Worm (Caenorhabditis elegans) whole organism, young adult: Measurements from ENCODE around the gene F44E7.7.

Experiments
- B0261.1 ChIP-seq: sonication (generic microtip); optimal IDR thresholded peaks from 2 replicates; lab custom pipeline; 2016; ENCODE audit warnings: mild to moderate bottlenecking, missing genetic modification characterization, moderate library complexity, missing compliant biosample characterization
- C17E4.6 ChIP-seq: fragments of 200-800 bp; sonication (Bioruptor generic); IDR thresholded peaks from 2 replicates; pipeline ENCODE4 v1.3.6; 2022; ENCODE audit warnings: missing genetic modification reagents, missing genetic modification characterization, missing compliant biosample characterization
- F52B5.7 ChIP-seq: sonication (generic microtip); optimal IDR thresholded peaks from 2 replicates; lab custom pipeline; 2016; ENCODE audit warnings: mild to moderate bottlenecking, missing genetic modification characterization, missing compliant biosample characterization
- F57A8.1 ChIP-seq: fragments of 200-800 bp; sonication (Bioruptor generic); optimal IDR thresholded peaks from 2 replicates; lab custom pipeline; 2018; ENCODE audit warnings: mild to moderate bottlenecking, missing genetic modification characterization, moderate library complexity, missing compliant biosample characterization
- F57C9.4 ChIP-seq: sonication (generic microtip); optimal IDR thresholded peaks from 2 replicates; lab custom pipeline; 2017; ENCODE audit warnings: mild to moderate bottlenecking, missing genetic modification characterization, missing compliant biosample characterization
- K12H6.12 ChIP-seq: fragments of 200-800 bp; sonication (Bioruptor generic); optimal IDR thresholded peaks from 2 replicates; lab custom pipeline; 2018; ENCODE audit warnings: mild to moderate bottlenecking, missing genetic modification characterization, missing compliant biosample characterization
- T07F8.4 ChIP-seq: sonication (generic microtip); optimal IDR thresholded peaks from 2 replicates; lab custom pipeline; 2016; ENCODE audit warnings: mild to moderate bottlenecking, missing genetic modification characterization, moderate library complexity, missing compliant biosample characterization
- Y53F4B.3 ChIP-seq: fragments of 200-800 bp; sonication (Bioruptor generic); IDR thresholded peaks from 2 replicates; pipeline ENCODE4 v1.3.6; 2022; ENCODE audit warnings: missing genetic modification reagents, missing genetic modification characterization, missing compliant biosample characterization
- Y53G8AR.9 ChIP-seq: fragments of 200-800 bp; sonication (Bioruptor generic); conservative IDR thresholded peaks from 2 replicates; pipeline ENCODE4 v1.3.6; 2022; ENCODE audit warnings: missing genetic modification reagents, missing genetic modification characterization, missing compliant biosample characterization
- Y56A3A.18 ChIP-seq: fragments of 200-800 bp; sonication (Bioruptor generic); IDR thresholded peaks from 2 replicates; pipeline ENCODE4 v1.3.6; 2022; ENCODE audit warnings: missing genetic modification reagents, missing genetic modification characterization, missing compliant biosample characterization
- Y95B8A.8 ChIP-seq: fragments of 200-800 bp; sonication (Bioruptor generic); IDR thresholded peaks from 2 replicates; pipeline ENCODE4 v1.3.6; 2022; ENCODE audit warnings: missing genetic modification reagents, missing genetic modification characterization, missing compliant biosample characterization
- aptf-3 ChIP-seq: fragments of 200-800 bp; sonication (Bioruptor generic); IDR thresholded peaks from 2 replicates; pipeline ENCODE4 v1.3.6; 2022; ENCODE audit warnings: missing genetic modification characterization, missing compliant biosample characterization
- atf-7 ChIP-seq: sonication (generic microtip); optimal IDR thresholded peaks from 2 replicates; lab custom pipeline; 2017; ENCODE audit warnings: mild to moderate bottlenecking, missing genetic modification characterization, missing compliant biosample characterization
- attf-6 ChIP-seq: fragments of 200-800 bp; sonication (Bioruptor generic); IDR thresholded peaks from 2 replicates; pipeline ENCODE4 v1.3.6; 2022; ENCODE audit warnings: missing genetic modification reagents, missing genetic modification characterization, missing compliant biosample characterization
- bed-1 ChIP-seq: fragments of 200-800 bp; sonication (Bioruptor generic); IDR thresholded peaks from 2 replicates; pipeline ENCODE4 v1.3.6; 2022; ENCODE audit warnings: missing genetic modification reagents, missing genetic modification characterization, missing compliant biosample characterization
- bed-2 ChIP-seq: fragments of 200-800 bp; sonication (Bioruptor generic); IDR thresholded peaks from 2 replicates; pipeline ENCODE4 v1.3.6; 2022; ENCODE audit warnings: missing genetic modification reagents, missing genetic modification characterization, missing compliant biosample characterization
- ceh-100 ChIP-seq: fragments of 200-800 bp; sonication (Bioruptor generic); IDR thresholded peaks from 2 replicates; pipeline ENCODE4 v1.3.6; 2022; ENCODE audit warnings: missing genetic modification reagents, missing genetic modification characterization, missing compliant biosample characterization
- ceh-40 ChIP-seq: fragments of 200-800 bp; sonication (Bioruptor generic); IDR thresholded peaks from 2 replicates; pipeline ENCODE4 v1.3.6; 2022; ENCODE audit warnings: missing genetic modification characterization, missing compliant biosample characterization
- chd-7 ChIP-seq: sonication (generic microtip); optimal IDR thresholded peaks from 2 replicates; lab custom pipeline; 2016; ENCODE audit warnings: mild to moderate bottlenecking, missing genetic modification characterization, moderate library complexity, missing compliant biosample characterization
- die-1 ChIP-seq: sonication (generic microtip); optimal IDR thresholded peaks from 2 replicates; lab custom pipeline; 2016; ENCODE audit warnings: missing genotype, mild to moderate bottlenecking, missing genetic modification characterization, missing compliant biosample characterization
- dox-1 ChIP-seq: fragments of 200-800 bp; sonication (Bioruptor generic); IDR thresholded peaks from 2 replicates; pipeline ENCODE4 v1.3.6; 2022; ENCODE audit warnings: missing genetic modification reagents, missing genetic modification characterization, missing compliant biosample characterization
- dpff-1 ChIP-seq: sonication (generic microtip); optimal IDR thresholded peaks from 2 replicates; lab custom pipeline; 2017; ENCODE audit warnings: mild to moderate bottlenecking, missing genetic modification characterization, missing compliant biosample characterization
- efl-1 ChIP-seq: fragments of 150-350 bp; optimal IDR thresholded peaks from 2 replicates; lab custom pipeline; 2014; ENCODE audit warnings: missing biosample characterization, missing genetic modification reagents, missing genetic modification characterization
- egl-44 ChIP-seq: fragments of 200-800 bp; sonication (Bioruptor generic); IDR thresholded peaks from 2 replicates; pipeline ENCODE4 v1.3.6; 2022; ENCODE audit warnings: missing genetic modification reagents, missing genetic modification characterization, missing compliant biosample characterization
- egrh-3 ChIP-seq: fragments of 200-800 bp; sonication (Bioruptor generic); IDR thresholded peaks from 2 replicates; pipeline ENCODE4 v1.3.6; 2022; ENCODE audit warnings: missing genetic modification reagents, missing genetic modification characterization, missing compliant biosample characterization
- ekl-4 ChIP-seq: fragments of 200-800 bp; sonication (Bioruptor generic); IDR thresholded peaks from 2 replicates; pipeline ENCODE4 v1.3.6; 2022; ENCODE audit warnings: missing genetic modification reagents, missing genetic modification characterization, missing compliant biosample characterization
- him-1 ChIP-seq: sonication (generic microtip); optimal IDR thresholded peaks from 2 replicates; lab custom pipeline; 2016; ENCODE audit warnings: missing genotype, missing genetic modification reagents, missing genetic modification characterization, missing compliant biosample characterization
- lag-1 ChIP-seq: fragments of 200-800 bp; sonication (Bioruptor generic); IDR thresholded peaks from 2 replicates; pipeline ENCODE4 v1.3.6; 2022; ENCODE audit warnings: missing genetic modification reagents, missing genetic modification characterization, missing compliant biosample characterization
- let-607 ChIP-seq, 2 experiments: fragments of 200-800 bp in 1 of 2; sonication (Bioruptor generic) in 1 of 2; sonication (generic microtip) in 1 of 2; optimal IDR thresholded peaks; 2 replicates each; lab custom pipeline; 2016 to 2018; ENCODE audit warnings: mild to moderate bottlenecking in 2 of 2, missing compliant biosample characterization in 2 of 2, missing genetic modification characterization in 2 of 2, moderate library complexity in 2 of 2, missing genotype in 1 of 2
- lin-35 ChIP-seq, 3 experiments: fragments of 150-350 bp in 2 of 3; sonication (generic microtip) in 1 of 3; optimal IDR thresholded peaks; 2 replicates each; lab custom pipeline; 2014 to 2018; ENCODE audit warnings: missing biosample characterization in 3 of 3, missing genetic modification characterization in 3 of 3, missing genetic modification reagents in 3 of 3
- lin-40 ChIP-seq: sonication (generic microtip); optimal IDR thresholded peaks from 2 replicates; lab custom pipeline; 2016; ENCODE audit warnings: missing genetic modification characterization, mild to moderate bottlenecking, missing compliant biosample characterization, missing genotype, missing genetic modification reagents
- lin-54 ChIP-seq: fragments of 200-800 bp; sonication (Bioruptor generic); optimal IDR thresholded peaks from 2 replicates; lab custom pipeline; 2018; ENCODE audit warnings: mild to moderate bottlenecking, missing genetic modification characterization, missing compliant biosample characterization
- madf-3 ChIP-seq: fragments of 200-800 bp; sonication (Bioruptor generic); IDR thresholded peaks from 2 replicates; pipeline ENCODE4 v1.3.6; 2022; ENCODE audit warnings: missing genetic modification reagents, missing genetic modification characterization, missing compliant biosample characterization
- madf-8 ChIP-seq: fragments of 200-800 bp; sonication (Bioruptor generic); conservative IDR thresholded peaks from 2 replicates; pipeline ENCODE4 v1.3.6; 2022; ENCODE audit warnings: missing genetic modification reagents, missing genetic modification characterization, missing compliant biosample characterization
- mes-4 ChIP-seq: sonication (generic microtip); optimal IDR thresholded peaks from 2 replicates; lab custom pipeline; 2016; ENCODE audit warnings: missing genotype, missing genetic modification characterization, missing compliant biosample characterization
- nfya-2 ChIP-seq: fragments of 200-800 bp; sonication (Bioruptor generic); IDR thresholded peaks from 2 replicates; pipeline ENCODE4 v1.3.6; 2022; ENCODE audit warnings: missing genetic modification reagents, missing genetic modification characterization, missing compliant biosample characterization
- nhr-80 ChIP-seq: sonication (generic microtip); optimal IDR thresholded peaks from 2 replicates; lab custom pipeline; 2016; ENCODE audit warnings: missing genetic modification characterization, missing compliant biosample characterization
- pbrm-1 ChIP-seq: fragments of 200-800 bp; sonication (Bioruptor generic); IDR thresholded peaks from 2 replicates; pipeline ENCODE4 v1.3.6; 2022; ENCODE audit warnings: missing genetic modification reagents, missing genetic modification characterization, missing compliant biosample characterization
- rec-8 ChIP-seq, 2 experiments: sonication (generic microtip); optimal IDR thresholded peaks; 2 replicates each; lab custom pipeline; 2016; ENCODE audit warnings: mild to moderate bottlenecking in 2 of 2, missing genetic modification characterization in 2 of 2, missing genetic modification reagents in 2 of 2, missing genotype in 2 of 2, missing biosample characterization in 1 of 2, missing compliant biosample characterization in 1 of 2, moderate library complexity in 1 of 2
- snpc-1.1 ChIP-seq: sonication (generic microtip); optimal IDR thresholded peaks from 2 replicates; lab custom pipeline; 2017; ENCODE audit warnings: missing genetic modification characterization, mild to moderate bottlenecking, missing compliant biosample characterization, antibody characterized with exemption, moderate library complexity, missing genotype, missing genetic modification reagents; ENCODE audit not compliant: insufficient read depth
- snpc-3.4 ChIP-seq: sonication (generic microtip); optimal IDR thresholded peaks from 2 replicates; lab custom pipeline; 2017; ENCODE audit warnings: missing genetic modification characterization, mild to moderate bottlenecking, missing compliant biosample characterization, antibody characterized with exemption, moderate library complexity, missing genotype, missing genetic modification reagents
- tbx-9 ChIP-seq: sonication (generic microtip); optimal IDR thresholded peaks from 2 replicates; lab custom pipeline; 2016; ENCODE audit warnings: borderline replicate concordance, missing genetic modification characterization, inconsistent platforms, missing compliant biosample characterization
- tlf-1 ChIP-seq: fragments of 200-800 bp; sonication (Bioruptor generic); optimal IDR thresholded peaks from 2 replicates; lab custom pipeline; 2018; ENCODE audit warnings: mild to moderate bottlenecking, missing genetic modification characterization, missing compliant biosample characterization
- zfh-2 ChIP-seq: fragments of 200-800 bp; sonication (Bioruptor generic); conservative IDR thresholded peaks from 2 replicates; pipeline ENCODE4 v1.3.6; 2022; ENCODE audit warnings: missing genetic modification reagents, missing genetic modification characterization, missing compliant biosample characterization
- ztf-18 ChIP-seq: sonication (generic microtip); optimal IDR thresholded peaks from 2 replicates; lab custom pipeline; 2016; ENCODE audit warnings: missing genotype, mild to moderate bottlenecking, missing genetic modification characterization, missing compliant biosample characterization

Gene F44E7.7

DNA sequence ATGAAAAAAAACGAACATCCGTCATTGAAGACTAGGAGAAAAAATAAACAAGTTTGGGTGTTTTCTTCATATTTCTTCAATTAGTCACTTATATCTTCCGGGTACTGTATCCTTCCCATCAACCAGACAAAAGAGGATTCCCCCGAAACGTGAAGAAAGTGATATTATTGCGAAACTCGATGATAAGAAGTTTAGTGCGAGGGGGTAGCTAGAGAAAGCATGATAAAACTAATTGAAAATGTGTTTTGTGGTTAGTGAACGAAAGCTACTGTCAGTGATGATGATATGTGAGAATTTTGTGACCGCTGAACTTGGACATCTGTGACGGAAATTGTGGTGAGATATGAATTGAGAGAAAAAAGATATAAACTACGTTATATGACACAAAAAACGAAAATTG, 37.7 kb upstream of the F44E7.7 start (continued):
- TF ChIP-seq lin-35 (GFP tag; optimal IDR thresholded peaks at IDR 0.05; lab: Kevin White, UChicago): no peak
- TF ChIP-seq F57A8.1 (GFP tag; lab: Kevin White, UChicago): no peak
- no peak for TF ChIP-seq mes-4 (tag; lab: Kevin White, UChicago)
- TF ChIP-seq Y53G8AR.9 (GFP tag; lab: Robert Waterston, UW): no peak
- no peak for TF ChIP-seq rec-8 (tag; optimal IDR thresholded peaks at IDR 0.05; lab: Kevin White, UChicago)
- TF ChIP-seq ztf-18 (tag; lab: Kevin White, UChicago): no peak
- no peak for TF ChIP-seq aptf-3
- TF ChIP-seq dpff-1 (tag; lab: Kevin White, UChicago): no peak
- no peak for TF ChIP-seq egrh-3 (GFP tag; lab: Robert Waterston, UW)
- no peak for TF ChIP-seq madf-3 (GFP tag; lab: Robert Waterston, UW)
- TF ChIP-seq K12H6.12: no peak
- TF ChIP-seq lag-1: no peak
- no peak for TF ChIP-seq bed-2
- peak; percentile 70 for TF ChIP-seq lin-40
- TF ChIP-seq let-607 (tag; optimal IDR thresholded peaks at IDR 0.05; lab: Kevin White, UChicago): no peak
- TF ChIP-seq ekl-4 (GFP tag; lab: Robert Waterston, UW): no peak
- no peak for TF ChIP-seq B0261.1
- no peak for TF ChIP-seq Y56A3A.18 (GFP tag; lab: Robert Waterston, UW)
- TF ChIP-seq efl-1: no peak
- TF ChIP-seq nfya-2 (GFP tag; lab: Robert Waterston, UW): no peak
- TF ChIP-seq pbrm-1 (GFP tag; lab: Robert Waterston, UW): no peak
- TF ChIP-seq die-1 (tag; lab: Kevin White, UChicago): peak; percentile 14
- TF ChIP-seq bed-1 (GFP tag; lab: Robert Waterston, UW): no peak
- no peak for TF ChIP-seq him-1 (tag; lab: Kevin White, UChicago)
- no peak for TF ChIP-seq tbx-9 (tag; lab: Kevin White, UChicago)
- TF ChIP-seq ceh-100: no peak
- TF ChIP-seq snpc-3.4 (tag; lab: Kevin White, UChicago): no peak
- no peak for TF ChIP-seq Y53F4B.3 (GFP tag; lab: Robert Waterston, UW)

- TF ChIP-seq dox-1 (no peak), Y95B8A.8 (GFP tag; lab: Robert Waterston, UW) (no peak), atf-7 (tag; lab: Kevin White, UChicago) (peak; percentile 56), nhr-80 (tag; lab: Kevin White, UChicago) (peak; percentile 93)
These were observed 36.3 kb upstream of the F44E7.7 start for ce11 chrV:5821451-5822143.

DNA sequence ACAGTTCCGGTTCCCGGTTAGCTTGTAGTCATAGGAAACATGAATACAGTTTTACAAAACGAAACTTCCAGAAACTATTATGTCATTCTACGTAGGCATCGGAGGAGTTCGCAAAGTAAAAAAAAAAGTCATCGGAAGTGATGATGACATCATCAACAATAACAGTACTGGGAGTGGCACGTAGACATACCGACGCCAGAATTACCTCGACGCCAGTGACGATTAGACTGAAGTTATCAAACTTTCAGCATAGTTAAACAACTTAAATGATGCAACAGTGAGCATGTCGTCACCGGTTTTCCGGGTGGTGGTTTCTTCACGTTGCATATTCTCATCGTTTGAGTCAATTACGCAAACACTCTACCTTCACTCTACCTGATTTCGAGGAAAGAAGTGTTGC, 35.1 kb upstream of the F44E7.7 start:
- no peak for TF ChIP-seq T07F8.4 (tag; lab: Kevin White, UChicago)
- no peak for TF ChIP-seq bed-2
- TF ChIP-seq zfh-2 (GFP tag; lab: Robert Waterston, UW): no peak
- no peak for TF ChIP-seq madf-3 (GFP tag; lab: Robert Waterston, UW)
- TF ChIP-seq lin-54 (GFP tag; lab: Kevin White, UChicago): no peak
- no peak for TF ChIP-seq chd-7 (tag; lab: Kevin White, UChicago)
- TF ChIP-seq tlf-1 (GFP tag; lab: Kevin White, UChicago): no peak
- TF ChIP-seq Y53G8AR.9 (GFP tag; lab: Robert Waterston, UW): no peak
- TF ChIP-seq Y95B8A.8 (GFP tag; lab: Robert Waterston, UW): no peak
- TF ChIP-seq ceh-40 (GFP tag; lab: Robert Waterston, UW): no peak
- TF ChIP-seq attf-6 (GFP tag; lab: Robert Waterston, UW): no peak
- no peak for TF ChIP-seq nhr-80 (tag; lab: Kevin White, UChicago)
- TF ChIP-seq C17E4.6 (GFP tag; lab: Robert Waterston, UW): no peak
- TF ChIP-seq egl-44: no peak
- no peak for TF ChIP-seq F52B5.7 (tag; lab: Kevin White, UChicago)
- no peak for TF ChIP-seq F57C9.4 (tag; lab: Kevin White, UChicago)
- no peak for TF ChIP-seq snpc-1.1
- no peak for TF ChIP-seq madf-8
